Fruit fly (Drosophila melanogaster) whole organism, embryonic: ENCODE results near the gene Dhod.
A peak's percentile ranks its signal among the peaks of the same experiment; 100 is the strongest.

Source experiments
- Antp ChIP-seq: fragments of 200-800 bp; sonication (Bioruptor generic); optimal IDR thresholded peaks from 3 replicates; lab custom pipeline; 2016; ENCODE audit warnings: missing biosample characterization, missing genetic modification characterization
- CG10462 ChIP-seq: fragments of 200-800 bp; sonication (Bioruptor generic); optimal IDR thresholded peaks from 2 replicates; lab custom pipeline; 2016; ENCODE audit warnings: missing biosample characterization, missing genetic modification characterization
- CG11093 ChIP-seq: fragments of 200-800 bp; sonication (Bioruptor generic); IDR thresholded peaks from 3 replicates; pipeline ENCODE4 v1.3.6; 2022; ENCODE audit warnings: missing biosample characterization, missing genetic modification characterization
- CG11398 ChIP-seq: fragments of 200-800 bp; sonication (Bioruptor generic); optimal IDR thresholded peaks from 2 replicates; lab custom pipeline; 2016; ENCODE audit warnings: missing biosample characterization, missing genetic modification characterization
- CG11560 ChIP-seq: fragments of 200-800 bp; sonication (Bioruptor generic); IDR thresholded peaks from 3 replicates; pipeline ENCODE4 v1.3.6; 2022; ENCODE audit warnings: missing biosample characterization, missing genetic modification characterization
- CG11723 ChIP-seq: fragments of 200-800 bp; sonication (Bioruptor generic); optimal IDR thresholded peaks from 2 replicates; lab custom pipeline; 2017; ENCODE audit warnings: missing biosample characterization, mild to moderate bottlenecking, missing genetic modification characterization
- CG12155 ChIP-seq: fragments of 200-800 bp; sonication (Bioruptor generic); optimal IDR thresholded peaks from 3 replicates; lab custom pipeline; 2016; ENCODE audit warnings: missing biosample characterization, missing genetic modification characterization
- CG13287 ChIP-seq: fragments of 200-800 bp; sonication (Bioruptor generic); IDR thresholded peaks from 2 replicates; pipeline ENCODE4 v1.3.6; 2022; ENCODE audit warnings: missing biosample characterization, missing genetic modification characterization; ENCODE audit not compliant: partially characterized antibody
- CG13894 ChIP-seq: fragments of 200-800 bp; sonication (Bioruptor generic); optimal IDR thresholded peaks from 3 replicates; lab custom pipeline; 2018; ENCODE audit warnings: missing biosample characterization, mild to moderate bottlenecking, missing genetic modification characterization, moderate library complexity
- CG14441 ChIP-seq: fragments of 200-800 bp; sonication (Bioruptor generic); IDR thresholded peaks from 2 replicates; pipeline ENCODE4 v1.3.6; 2022; ENCODE audit warnings: missing biosample characterization, missing genetic modification characterization
- CG15601 ChIP-seq: fragments of 200-800 bp; sonication (Bioruptor generic); optimal IDR thresholded peaks from 3 replicates; lab custom pipeline; 2019; ENCODE audit warnings: missing biosample characterization, mild to moderate bottlenecking, missing genetic modification characterization, moderate library complexity
- CG17802 ChIP-seq: fragments of 200-800 bp; sonication (Bioruptor generic); optimal IDR thresholded peaks from 2 replicates; lab custom pipeline; 2018; ENCODE audit warnings: missing biosample characterization, mild to moderate bottlenecking, missing genetic modification characterization, moderate library complexity
- CG18764 ChIP-seq: fragments of 200-800 bp; sonication (Bioruptor generic); optimal IDR thresholded peaks from 3 replicates; lab custom pipeline; 2016; ENCODE audit warnings: missing biosample characterization, missing genetic modification characterization
- CG30020 ChIP-seq: fragments of 200-800 bp; optimal IDR thresholded peaks from 2 replicates; lab custom pipeline; 2019; ENCODE audit warnings: missing biosample characterization, mild to moderate bottlenecking, missing genetic modification characterization, moderate library complexity
- CG31224 ChIP-seq: fragments of 200-800 bp; sonication (Bioruptor generic); IDR thresholded peaks from 2 replicates; pipeline ENCODE4 v1.3.6; 2022; ENCODE audit warnings: missing biosample characterization, missing genetic modification characterization
- CG4617 ChIP-seq: fragments of 200-800 bp; sonication (Bioruptor generic); optimal IDR thresholded peaks from 3 replicates; lab custom pipeline; 2016; ENCODE audit warnings: missing biosample characterization, missing genetic modification characterization, borderline replicate concordance
- CG6175 ChIP-seq: fragments of 200-800 bp; sonication (Bioruptor generic); IDR thresholded peaks from 3 replicates; pipeline ENCODE4 v1.3.6; 2022; ENCODE audit warnings: missing biosample characterization, missing genetic modification characterization
- CG7357 ChIP-seq: fragments of 200-800 bp; sonication (Bioruptor generic); IDR thresholded peaks from 3 replicates; pipeline ENCODE4 v1.3.6; 2022; ENCODE audit warnings: missing biosample characterization, missing genetic modification characterization
- CG9876 ChIP-seq: fragments of 200-800 bp; sonication (Bioruptor generic); optimal IDR thresholded peaks from 2 replicates; lab custom pipeline; 2016; ENCODE audit warnings: missing biosample characterization, missing genetic modification characterization
- CTCF ChIP-seq: fragments of 200-800 bp; sonication (Bioruptor generic); optimal IDR thresholded peaks from 2 replicates; lab custom pipeline; 2017; ENCODE audit warnings: missing biosample characterization, mild to moderate bottlenecking, missing genetic modification characterization, moderate library complexity
- Dad ChIP-seq: fragments of 200-800 bp; sonication (Bioruptor generic); optimal IDR thresholded peaks from 3 replicates; lab custom pipeline; 2016; ENCODE audit warnings: missing biosample characterization, missing genetic modification characterization
- Dfd ChIP-seq, 2 experiments: fragments of >200 bp; optimal IDR thresholded peaks; 2 replicates each; lab custom pipeline; 2017; ENCODE audit warnings: missing biosample characterization in 2 of 2, missing genetic modification characterization in 2 of 2
- Fer2 ChIP-seq: fragments of 200-800 bp; sonication (Bioruptor generic); optimal IDR thresholded peaks from 2 replicates; lab custom pipeline; 2018; ENCODE audit warnings: missing biosample characterization, mild to moderate bottlenecking, missing genetic modification characterization, moderate library complexity
- GATAe ChIP-seq: fragments of 200-800 bp; sonication (Bioruptor generic); conservative IDR thresholded peaks from 2 replicates; pipeline ENCODE4 v1.3.6; 2022; ENCODE audit warnings: missing biosample characterization, missing genetic modification characterization
- HLH3B ChIP-seq: fragments of 200-800 bp; sonication (Bioruptor generic); IDR thresholded peaks from 2 replicates; pipeline ENCODE4 v1.3.6; 2022; ENCODE audit warnings: missing biosample characterization, missing genetic modification characterization
- Hand ChIP-seq: fragments of 200-800 bp; sonication (Bioruptor generic); optimal IDR thresholded peaks from 2 replicates; lab custom pipeline; 2017; ENCODE audit warnings: mild to moderate bottlenecking, missing biosample characterization, missing genetic modification reagents, missing genetic modification characterization
- Hr51 ChIP-seq, 2 experiments: fragments of 200-800 bp; sonication (Bioruptor generic); optimal IDR thresholded peaks; 2 replicates in 1 of 2; 3 replicates in 1 of 2; lab custom pipeline; 2016 to 2018; ENCODE audit warnings: missing biosample characterization in 2 of 2, missing genetic modification characterization in 2 of 2, mild to moderate bottlenecking in 1 of 2, moderate library complexity in 1 of 2
- Max ChIP-seq: fragments of 200-800 bp; sonication (Bioruptor generic); optimal IDR thresholded peaks from 2 replicates; lab custom pipeline; 2016; ENCODE audit warnings: missing biosample characterization, mild to moderate bottlenecking, missing genetic modification characterization
- Oli ChIP-seq: fragments of 200-800 bp; sonication (Bioruptor generic); optimal IDR thresholded peaks from 2 replicates; lab custom pipeline; 2018; ENCODE audit warnings: missing biosample characterization, mild to moderate bottlenecking, missing genetic modification characterization, moderate library complexity
- Opbp ChIP-seq: fragments of 200-800 bp; sonication (Bioruptor generic); IDR thresholded peaks from 3 replicates; pipeline ENCODE4 v1.3.6; 2022; ENCODE audit warnings: missing biosample characterization, missing genetic modification characterization; ENCODE audit not compliant: partially characterized antibody
- Rx ChIP-seq: fragments of 200-800 bp; sonication (Bioruptor generic); IDR thresholded peaks from 2 replicates; pipeline ENCODE4 v1.3.6; 2022; ENCODE audit warnings: missing biosample characterization, missing genetic modification characterization
- Sox102F ChIP-seq: fragments of 200-800 bp; sonication (Bioruptor generic); optimal IDR thresholded peaks from 2 replicates; lab custom pipeline; 2018; ENCODE audit warnings: missing biosample characterization, mild to moderate bottlenecking, missing genetic modification characterization, moderate library complexity
- ap ChIP-seq: fragments of 200-800 bp; sonication (Bioruptor generic); IDR thresholded peaks from 2 replicates; pipeline ENCODE4 v1.3.6; 2022; ENCODE audit warnings: missing biosample characterization, missing genetic modification characterization
- bcd ChIP-seq: fragments of 200-800 bp; sonication (Bioruptor generic); optimal IDR thresholded peaks from 2 replicates; lab custom pipeline; 2017; ENCODE audit warnings: missing biosample characterization, mild to moderate bottlenecking, missing genetic modification characterization
- chinmo ChIP-seq: fragments of 200-800 bp; sonication (Bioruptor generic); IDR thresholded peaks from 4 replicates; pipeline ENCODE4 v1.3.6; 2022; ENCODE audit warnings: missing biosample characterization, missing genetic modification characterization; ENCODE audit not compliant: partially characterized antibody
- emc ChIP-seq: fragments of 200-800 bp; sonication (Bioruptor generic); optimal IDR thresholded peaks from 2 replicates; lab custom pipeline; 2016; ENCODE audit warnings: missing biosample characterization, missing genetic modification characterization
- ems ChIP-seq: fragments of 200-800 bp; sonication (Bioruptor generic); optimal IDR thresholded peaks from 3 replicates; lab custom pipeline; 2016; ENCODE audit warnings: missing biosample characterization, missing genetic modification characterization
- gfzf ChIP-seq: fragments of 200-800 bp; sonication (Bioruptor generic); optimal IDR thresholded peaks from 2 replicates; lab custom pipeline; 2016; ENCODE audit warnings: missing biosample characterization, mild to moderate bottlenecking, missing genetic modification characterization, moderate library complexity
- grau ChIP-seq: fragments of 200-800 bp; optimal IDR thresholded peaks from 3 replicates; lab custom pipeline; 2019; ENCODE audit warnings: missing biosample characterization, mild to moderate bottlenecking, missing genetic modification characterization, moderate library complexity
- gt ChIP-seq: fragments of 200-800 bp; sonication (Bioruptor generic); IDR thresholded peaks from 2 replicates; pipeline ENCODE4 v1.3.6; 2022; ENCODE audit warnings: missing biosample characterization, missing genetic modification characterization
- hb ChIP-seq: fragments of 200-800 bp; sonication (Bioruptor generic); IDR thresholded peaks from 3 replicates; pipeline ENCODE4 v1.3.6; 2022; ENCODE audit warnings: missing biosample characterization, missing genetic modification characterization; ENCODE audit not compliant: partially characterized antibody
- hkb ChIP-seq, 2 experiments: fragments of 200-800 bp in 1 of 2; fragments of >200 bp in 1 of 2; sonication (Bioruptor generic) in 1 of 2; IDR thresholded peaks in 1 of 2; optimal IDR thresholded peaks in 1 of 2; 2 replicates each; pipeline versions ENCODE4 v1.3.6 to Lab custom; 2017 to 2022; ENCODE audit warnings: missing biosample characterization in 1 of 2, missing genetic modification characterization in 1 of 2
- hth ChIP-seq: fragments of >200 bp; optimal IDR thresholded peaks from 2 replicates; lab custom pipeline; 2017; ENCODE audit warnings: inconsistent platforms
- mirr ChIP-seq: fragments of 200-800 bp; sonication (Bioruptor generic); optimal IDR thresholded peaks from 3 replicates; lab custom pipeline; 2018; ENCODE audit warnings: missing biosample characterization, mild to moderate bottlenecking, missing genetic modification characterization
- pb ChIP-seq: fragments of 200-800 bp; sonication (Bioruptor generic); optimal IDR thresholded peaks from 3 replicates; lab custom pipeline; 2016; ENCODE audit warnings: missing biosample characterization, missing genetic modification characterization
- run ChIP-seq: fragments of 200-800 bp; sonication (Bioruptor generic); optimal IDR thresholded peaks from 3 replicates; lab custom pipeline; 2018; ENCODE audit warnings: missing biosample characterization, mild to moderate bottlenecking, missing genetic modification characterization
- sd ChIP-seq: fragments of 200-800 bp; sonication (Bioruptor generic); optimal IDR thresholded peaks from 3 replicates; lab custom pipeline; 2018; ENCODE audit warnings: missing biosample characterization, mild to moderate bottlenecking, missing genetic modification characterization, moderate library complexity
- zfh1 ChIP-seq: fragments of 200-800 bp; sonication (Bioruptor generic); IDR thresholded peaks from 3 replicates; pipeline ENCODE4 v1.3.6; 2022; ENCODE audit warnings: missing biosample characterization, missing genetic modification characterization

The Dhod gene

dm6 chr3R:8670529-8671491, 18.1 kb upstream of the Dhod start, which contains the start of gene p (continued):
- TF ChIP-seq CG13287 (GFP tag; lab: Robert Waterston, UW) (no peak), Antp (GFP tag; lab: Kevin White, UChicago) (peak; percentile 19), CG11560 (tag; lab: Robert Waterston, UW) (no peak), mirr (GFP tag; lab: Kevin White, UChicago) (peak; percentile 34), CG4617 (no peak), Rx (GFP tag; lab: Robert Waterston, UW) (no peak), hb (no peak), Oli (tag; lab: Kevin White, UChicago) (peak; percentile 17), CG13894 (tag; lab: Kevin White, UChicago) (peak; percentile 32), Opbp (GFP tag; lab: Robert Waterston, UW) (no peak), CG30020 (no peak), Hand (GFP tag; lab: Kevin White, UChicago) (peak; percentile 5), bcd (GFP tag; lab: Kevin White, UChicago) (peak; percentile 32), Max (no peak), grau (peak; percentile 15), CG18764 (GFP tag; lab: Kevin White, UChicago) (peak; percentile 27), GATAe (peak; percentile 72; the same call in 1 of the 2 replicates), run (tag; lab: Kevin White, UChicago) (peak; percentile 68), CG11398 (peak; percentile 4), emc (peak; percentile 22), sd (peak; percentile 16), CG6175 (GFP tag; lab: Robert Waterston, UW) (no peak), CG10462 (GFP tag; lab: Kevin White, UChicago) (no peak), CG17802 (tag; lab: Kevin White, UChicago) (no peak), gt (GFP tag; lab: Robert Waterston, UW) (no peak), CG14441 (no peak), Sox102F (GFP tag; lab: Kevin White, UChicago) (peak; percentile 41), CG15601 (tag; lab: Kevin White, UChicago) (peak; percentile 60), HLH3B (GFP tag; lab: Robert Waterston, UW) (peak; percentile 28; the same call in 1 of the 2 replicates), hkb (optimal IDR thresholded peaks at IDR 0.05; lab: Kevin White, UChicago) (no peak), hkb (GFP tag; IDR thresholded peaks at IDR 0.05; lab: Robert Waterston, UW) (peak; percentile 55; the same call in 1 of the 2 replicates), CG7357 (GFP tag; lab: Robert Waterston, UW) (no peak), CG12155 (GFP tag; lab: Kevin White, UChicago) (peak; percentile 26), CG11093 (GFP tag; lab: Robert Waterston, UW) (no peak), zfh1 (GFP tag; lab: Robert Waterston, UW) (no peak), CTCF (peak; percentile 11), Hr51 (GFP tag; optimal IDR thresholded peaks at IDR 0.05; lab: Kevin White, UChicago) (peak in 1 of 2 experiments; percentile 43), Dad (GFP tag; lab: Kevin White, UChicago) (peak; percentile 37), CG11723 (GFP tag; lab: Kevin White, UChicago) (no peak), hth (no peak), Dfd (GFP tag; optimal IDR thresholded peaks at IDR 0.05; lab: Kevin White, UChicago) (no peak), pb (GFP tag; lab: Kevin White, UChicago) (peak; percentile 13), chinmo (0 out of 4 replicates have a peak, but pooled peaks have one; percentile 68), CG9876 (GFP tag; lab: Kevin White, UChicago) (peak; percentile 27), Fer2 (tag; lab: Kevin White, UChicago) (peak; percentile 4), gfzf (no peak), ems (GFP tag; lab: Kevin White, UChicago) (peak; percentile 51), ap (GFP tag; lab: Robert Waterston, UW) (no peak), CG31224 (GFP tag; lab: Robert Waterston, UW) (peak; percentile 21; the same call in 1 of the 2 replicates)
